Worm (Caenorhabditis elegans) whole organism, young adult: ENCODE data around the gene W02A2.5.

Experiments
- B0261.1 ChIP-seq: sonication (generic microtip); optimal IDR thresholded peaks from 2 replicates; lab custom pipeline; 2016; ENCODE audit warnings: mild to moderate bottlenecking, missing genetic modification characterization, moderate library complexity, missing compliant biosample characterization
- B0336.3 ChIP-seq: fragments of 200-800 bp; sonication (Bioruptor generic); IDR thresholded peaks from 2 replicates; pipeline ENCODE4 v1.3.6; 2022; ENCODE audit warnings: missing genetic modification characterization, missing compliant biosample characterization
- C06A6.2 ChIP-seq: fragments of 200-800 bp; sonication (Bioruptor generic); conservative IDR thresholded peaks from 2 replicates; pipeline ENCODE4 v1.3.6; 2022; ENCODE audit warnings: missing genetic modification characterization, missing compliant biosample characterization
- D2030.7 ChIP-seq: fragments of 200-800 bp; sonication (Bioruptor generic); IDR thresholded peaks from 2 replicates; pipeline ENCODE4 v1.3.6; 2022; ENCODE audit warnings: missing genetic modification reagents, missing genetic modification characterization, missing compliant biosample characterization
- F23B12.7 ChIP-seq: sonication (generic microtip); optimal IDR thresholded peaks from 2 replicates; lab custom pipeline; 2017; ENCODE audit warnings: missing genetic modification characterization, mild to moderate bottlenecking, missing compliant biosample characterization, antibody characterized with exemption, moderate library complexity; ENCODE audit not compliant: insufficient read depth
- F33H1.4 ChIP-seq: fragments of 200-800 bp; sonication (Bioruptor generic); IDR thresholded peaks from 2 replicates; pipeline ENCODE4 v1.3.6; 2022; ENCODE audit warnings: missing genetic modification reagents, missing genetic modification characterization, missing compliant biosample characterization
- F37B4.10 ChIP-seq: fragments of 200-800 bp; sonication (Bioruptor generic); IDR thresholded peaks from 2 replicates; pipeline ENCODE4 v1.3.6; 2022; ENCODE audit warnings: missing genetic modification characterization, missing compliant biosample characterization
- K11D2.4 ChIP-seq: fragments of 200-800 bp; sonication (Bioruptor generic); IDR thresholded peaks from 2 replicates; pipeline ENCODE4 v1.3.6; 2022; ENCODE audit warnings: missing genetic modification reagents, missing genetic modification characterization, missing compliant biosample characterization
- Y53G8AR.9 ChIP-seq: fragments of 200-800 bp; sonication (Bioruptor generic); conservative IDR thresholded peaks from 2 replicates; pipeline ENCODE4 v1.3.6; 2022; ENCODE audit warnings: missing genetic modification reagents, missing genetic modification characterization, missing compliant biosample characterization
- ZK185.1 ChIP-seq: sonication (generic microtip); optimal IDR thresholded peaks from 2 replicates; lab custom pipeline; 2016; ENCODE audit warnings: mild to moderate bottlenecking, missing genetic modification characterization, missing compliant biosample characterization; ENCODE audit not compliant: poor library complexity, severe bottlenecking
- aptf-2 ChIP-seq: fragments of 200-800 bp; sonication (Bioruptor generic); conservative IDR thresholded peaks from 2 replicates; pipeline ENCODE4 v1.3.6; 2022; ENCODE audit warnings: missing genetic modification reagents, missing genetic modification characterization, missing compliant biosample characterization
- atf-7 ChIP-seq: sonication (generic microtip); optimal IDR thresholded peaks from 2 replicates; lab custom pipeline; 2017; ENCODE audit warnings: mild to moderate bottlenecking, missing genetic modification characterization, missing compliant biosample characterization
- athp-1 ChIP-seq: sonication (generic microtip); optimal IDR thresholded peaks from 2 replicates; lab custom pipeline; 2017; ENCODE audit warnings: mild to moderate bottlenecking, missing genetic modification characterization, missing compliant biosample characterization
- bed-2 ChIP-seq: fragments of 200-800 bp; sonication (Bioruptor generic); IDR thresholded peaks from 2 replicates; pipeline ENCODE4 v1.3.6; 2022; ENCODE audit warnings: missing genetic modification reagents, missing genetic modification characterization, missing compliant biosample characterization
- cebp-1 ChIP-seq, 2 experiments: fragments of 200-800 bp in 1 of 2; sonication (Bioruptor generic) in 1 of 2; sonication (generic microtip) in 1 of 2; IDR thresholded peaks in 1 of 2; optimal IDR thresholded peaks in 1 of 2; 2 replicates each; pipeline versions ENCODE4 v1.3.6 to Lab custom; 2017 to 2022; ENCODE audit warnings: missing compliant biosample characterization in 2 of 2, missing genetic modification characterization in 2 of 2, mild to moderate bottlenecking in 1 of 2, missing genetic modification reagents in 1 of 2, moderate library complexity in 1 of 2
- cebp-2 ChIP-seq: fragments of 200-800 bp; sonication (Bioruptor generic); IDR thresholded peaks from 2 replicates; pipeline ENCODE4 v1.3.6; 2022; ENCODE audit warnings: missing genetic modification characterization, missing compliant biosample characterization
- chd-7 ChIP-seq: sonication (generic microtip); optimal IDR thresholded peaks from 2 replicates; lab custom pipeline; 2016; ENCODE audit warnings: mild to moderate bottlenecking, missing genetic modification characterization, moderate library complexity, missing compliant biosample characterization
- dox-1 ChIP-seq: fragments of 200-800 bp; sonication (Bioruptor generic); IDR thresholded peaks from 2 replicates; pipeline ENCODE4 v1.3.6; 2022; ENCODE audit warnings: missing genetic modification reagents, missing genetic modification characterization, missing compliant biosample characterization
- efl-1 ChIP-seq: fragments of 150-350 bp; optimal IDR thresholded peaks from 2 replicates; lab custom pipeline; 2014; ENCODE audit warnings: missing biosample characterization, missing genetic modification reagents, missing genetic modification characterization
- egl-44 ChIP-seq: fragments of 200-800 bp; sonication (Bioruptor generic); IDR thresholded peaks from 2 replicates; pipeline ENCODE4 v1.3.6; 2022; ENCODE audit warnings: missing genetic modification reagents, missing genetic modification characterization, missing compliant biosample characterization
- egrh-3 ChIP-seq: fragments of 200-800 bp; sonication (Bioruptor generic); IDR thresholded peaks from 2 replicates; pipeline ENCODE4 v1.3.6; 2022; ENCODE audit warnings: missing genetic modification reagents, missing genetic modification characterization, missing compliant biosample characterization
- him-1 ChIP-seq: sonication (generic microtip); optimal IDR thresholded peaks from 2 replicates; lab custom pipeline; 2016; ENCODE audit warnings: missing genotype, missing genetic modification reagents, missing genetic modification characterization, missing compliant biosample characterization
- hmg-1.2 ChIP-seq: fragments of 200-800 bp; sonication (Bioruptor generic); IDR thresholded peaks from 2 replicates; pipeline ENCODE4 v1.3.6; 2022; ENCODE audit warnings: missing genetic modification reagents, missing genetic modification characterization, missing compliant biosample characterization
- hsf-1 ChIP-seq: fragments of 200-800 bp; sonication (Bioruptor generic); IDR thresholded peaks from 2 replicates; pipeline ENCODE4 v1.3.6; 2022; ENCODE audit warnings: missing genetic modification reagents, missing genetic modification characterization, missing compliant biosample characterization
- let-526 ChIP-seq: fragments of 200-800 bp; sonication (Bioruptor generic); IDR thresholded peaks from 2 replicates; pipeline ENCODE4 v1.3.6; 2022; ENCODE audit warnings: missing genetic modification reagents, missing genetic modification characterization, missing compliant biosample characterization
- lin-26 ChIP-seq: fragments of 200-800 bp; sonication (Bioruptor generic); IDR thresholded peaks from 2 replicates; pipeline ENCODE4 v1.3.6; 2022; ENCODE audit warnings: missing genetic modification reagents, missing genetic modification characterization, missing compliant biosample characterization
- lin-40 ChIP-seq: sonication (generic microtip); optimal IDR thresholded peaks from 2 replicates; lab custom pipeline; 2016; ENCODE audit warnings: missing genetic modification characterization, mild to moderate bottlenecking, missing compliant biosample characterization, missing genotype, missing genetic modification reagents
- lin-54 ChIP-seq: fragments of 200-800 bp; sonication (Bioruptor generic); optimal IDR thresholded peaks from 2 replicates; lab custom pipeline; 2018; ENCODE audit warnings: mild to moderate bottlenecking, missing genetic modification characterization, missing compliant biosample characterization
- nfyb-1 ChIP-seq: fragments of 200-800 bp; sonication (Bioruptor generic); IDR thresholded peaks from 2 replicates; pipeline ENCODE4 v1.3.6; 2022; ENCODE audit warnings: missing genetic modification reagents, missing genetic modification characterization, missing compliant biosample characterization
- nhr-27 ChIP-seq: fragments of 200-800 bp; sonication (Bioruptor generic); optimal IDR thresholded peaks from 2 replicates; lab custom pipeline; 2018; ENCODE audit warnings: mild to moderate bottlenecking, missing genetic modification characterization, moderate library complexity, missing compliant biosample characterization
- nhr-80 ChIP-seq: sonication (generic microtip); optimal IDR thresholded peaks from 2 replicates; lab custom pipeline; 2016; ENCODE audit warnings: missing genetic modification characterization, missing compliant biosample characterization
- nhr-90 ChIP-seq: sonication (generic microtip); optimal IDR thresholded peaks from 2 replicates; lab custom pipeline; 2016; ENCODE audit warnings: missing genotype, mild to moderate bottlenecking, missing genetic modification characterization, missing compliant biosample characterization
- pha-4 ChIP-seq: fragments of 150-350 bp; sonication (generic microtip); optimal IDR thresholded peaks from 2 replicates; lab custom pipeline; 2014; ENCODE audit warnings: missing biosample characterization, missing genetic modification reagents, missing genetic modification characterization
- rcor-1 ChIP-seq: fragments of 200-800 bp; sonication (Bioruptor generic); IDR thresholded peaks from 2 replicates; pipeline ENCODE4 v1.3.6; 2022; ENCODE audit warnings: missing genetic modification reagents, missing genetic modification characterization, missing compliant biosample characterization
- snpc-1.1 ChIP-seq: sonication (generic microtip); optimal IDR thresholded peaks from 2 replicates; lab custom pipeline; 2017; ENCODE audit warnings: missing genetic modification characterization, mild to moderate bottlenecking, missing compliant biosample characterization, antibody characterized with exemption, moderate library complexity, missing genotype, missing genetic modification reagents; ENCODE audit not compliant: insufficient read depth
- snpc-1.3 ChIP-seq: sonication (generic microtip); optimal IDR thresholded peaks from 2 replicates; lab custom pipeline; 2017; ENCODE audit warnings: missing genetic modification characterization, mild to moderate bottlenecking, missing compliant biosample characterization, antibody characterized with exemption, moderate library complexity, missing genotype, missing genetic modification reagents; ENCODE audit not compliant: insufficient read depth
- unc-62 ChIP-seq: fragments of 150-350 bp; optimal IDR thresholded peaks from 2 replicates; lab custom pipeline; 2014; ENCODE audit warnings: missing biosample characterization, missing genetic modification reagents, missing genetic modification characterization
- zfh-2 ChIP-seq: fragments of 200-800 bp; sonication (Bioruptor generic); conservative IDR thresholded peaks from 2 replicates; pipeline ENCODE4 v1.3.6; 2022; ENCODE audit warnings: missing genetic modification reagents, missing genetic modification characterization, missing compliant biosample characterization
- ztf-22 ChIP-seq: fragments of 200-800 bp; sonication (Bioruptor generic); optimal IDR thresholded peaks from 2 replicates; lab custom pipeline; 2018; ENCODE audit warnings: mild to moderate bottlenecking, missing genetic modification characterization, moderate library complexity, missing compliant biosample characterization
- ztf-26 ChIP-seq: sonication (generic microtip); optimal IDR thresholded peaks from 2 replicates; lab custom pipeline; 2017; ENCODE audit warnings: missing genetic modification characterization, missing compliant biosample characterization

Gene W02A2.5

ce11 chrIV:13311331-13312034, 31.2 kb upstream of the W02A2.5 start (continued):
- TF ChIP-seq snpc-1.1 (tag; lab: Kevin White, UChicago) (no peak), rcor-1 (peak; percentile 20; the same call in 1 of the 2 replicates), D2030.7 (peak; percentile 41; the same call in 1 of the 2 replicates), Y53G8AR.9 (GFP tag; lab: Robert Waterston, UW) (peak; percentile 54; the same call in 1 of the 2 replicates), nhr-27 (tag; lab: Kevin White, UChicago) (no peak), snpc-1.3 (tag; lab: Kevin White, UChicago) (peak; percentile 16), F37B4.10 (GFP tag; lab: Robert Waterston, UW) (no peak), efl-1 (GFP tag; lab: Kevin White, UChicago) (peak; percentile 37), hsf-1 (GFP tag; lab: Robert Waterston, UW) (peak; percentile 52; the same call in 1 of the 2 replicates)

ce11 chrIV:13313156-13313555, 29.5 kb upstream of the W02A2.5 start:
- TF ChIP-seq snpc-1.3 (tag; lab: Kevin White, UChicago) (no peak), B0336.3 (GFP tag; lab: Robert Waterston, UW) (0 out of 2 replicates have a peak, but pooled peaks have one; percentile 23), snpc-1.1 (tag; lab: Kevin White, UChicago) (no peak), K11D2.4 (GFP tag; lab: Robert Waterston, UW) (no peak), aptf-2 (no peak), him-1 (tag; lab: Kevin White, UChicago) (no peak), lin-40 (tag; lab: Kevin White, UChicago) (peak; percentile 1), cebp-1 (GFP tag; IDR thresholded peaks at IDR 0.05; lab: Robert Waterston, UW) (no peak), cebp-1 (tag; optimal IDR thresholded peaks at IDR 0.05; lab: Kevin White, UChicago) (peak; percentile 14), ZK185.1 (peak; percentile 13), egl-44 (no peak), lin-54 (no peak), F33H1.4 (no peak), dox-1 (GFP tag; lab: Robert Waterston, UW) (peak; percentile 32; the same call in 1 of the 2 replicates), zfh-2 (GFP tag; lab: Robert Waterston, UW) (peak; percentile 48; the same call in 1 of the 2 replicates), athp-1 (no peak), lin-26 (GFP tag; lab: Robert Waterston, UW) (0 out of 2 replicates have a peak, but pooled peaks have one; percentile 64), bed-2 (no peak), B0261.1 (tag; lab: Kevin White, UChicago) (no peak), nhr-80 (tag; lab: Kevin White, UChicago) (peak; percentile 72), C06A6.2 (GFP tag; lab: Robert Waterston, UW) (0 out of 2 replicates have a peak, but pooled peaks have one; percentile 18)
- TF ChIP-seq, all 124 proteins: peak for 9

- TF ChIP-seq pha-4: peak; percentile 91
- 0 out of 2 replicates have a peak, but pooled peaks have one; percentile 71 for TF ChIP-seq cebp-2 (GFP tag; lab: Robert Waterston, UW)
- TF ChIP-seq cebp-1 (GFP tag; IDR thresholded peaks at IDR 0.05; lab: Robert Waterston, UW): no peak
- peak; percentile 37 for TF ChIP-seq cebp-1 (tag; optimal IDR thresholded peaks at IDR 0.05; lab: Kevin White, UChicago)
- TF ChIP-seq egrh-3 (GFP tag; lab: Robert Waterston, UW): no peak
- TF ChIP-seq nhr-80 (tag; lab: Kevin White, UChicago): peak; percentile 95
- peak; percentile 28 for TF ChIP-seq ZK185.1
- peak; percentile 51; the same call in 1 of the 2 replicates for TF ChIP-seq B0336.3 (GFP tag; lab: Robert Waterston, UW)
- peak; percentile 26 for TF ChIP-seq lin-40 (tag; lab: Kevin White, UChicago)
- peak; percentile 74 for TF ChIP-seq nfyb-1 (GFP tag; lab: Robert Waterston, UW)
- TF ChIP-seq atf-7 (tag; lab: Kevin White, UChicago): peak; percentile 53
- TF ChIP-seq F23B12.7 (tag; lab: Kevin White, UChicago): peak; percentile 8
- peak; percentile 59 for TF ChIP-seq dox-1 (GFP tag; lab: Robert Waterston, UW)
- 0 out of 2 replicates have a peak, but pooled peaks have one; percentile 39 for TF ChIP-seq egl-44
- no peak for TF ChIP-seq lin-26 (GFP tag; lab: Robert Waterston, UW)
- peak; percentile 27 for TF ChIP-seq ztf-22 (GFP tag; lab: Kevin White, UChicago)
- TF ChIP-seq ztf-26 (tag; lab: Kevin White, UChicago): peak; percentile 3
- peak; percentile 13; the same call in 1 of the 2 replicates for TF ChIP-seq hmg-1.2 (GFP tag; lab: Robert Waterston, UW)
- TF ChIP-seq K11D2.4 (GFP tag; lab: Robert Waterston, UW): no peak
- TF ChIP-seq nhr-90 (tag; lab: Kevin White, UChicago): peak; percentile 16
- no peak; the same call in 1 of the 2 replicates for TF ChIP-seq let-526 (GFP tag; lab: Robert Waterston, UW)
- peak; percentile 44 for TF ChIP-seq unc-62 (GFP tag; lab: Kevin White, UChicago)
- 0 out of 2 replicates have a peak, but pooled peaks have one; percentile 40 for TF ChIP-seq Y53G8AR.9 (GFP tag; lab: Robert Waterston, UW)
- no peak for TF ChIP-seq B0261.1 (tag; lab: Kevin White, UChicago)
- peak; percentile 46 for TF ChIP-seq chd-7 (tag; lab: Kevin White, UChicago)
These were observed 28.5 kb upstream of the W02A2.5 start for ce11 chrIV:13314181-13314580.
